Fruit fly (Drosophila melanogaster): ENCODE results near the gene Glut4EF.

dm6 chr3R:9985585-9986393, 111.3 kb downstream of the Glut4EF start, which contains the start of gene Art4:
- TF ChIP-seq CG6792 (GFP tag; optimal IDR thresholded peaks at IDR 0.05): no peak
- TF ChIP-seq dsx (GFP tag; optimal IDR thresholded peaks at IDR 0.05; ENCODE audit: poor library complexity, severe bottlenecking): peak; percentile 74
- 0 out of 3 replicates have a peak, but pooled peaks have one; percentile 21 for TF ChIP-seq CG6163 (GFP tag; IDR thresholded peaks at IDR 0.05)
- no peak for TF ChIP-seq CG10669 (GFP tag; optimal IDR thresholded peaks at IDR 0.05)
- no peak for TF ChIP-seq spab (GFP tag; optimal IDR thresholded peaks at IDR 0.05)
- peak; percentile 72 for TF ChIP-seq Blimp-1 (GFP tag; optimal IDR thresholded peaks at IDR 0.05)
- TF ChIP-seq Sox102F (GFP tag; optimal IDR thresholded peaks at IDR 0.05): no peak
- TF ChIP-seq salr (GFP tag; optimal IDR thresholded peaks at IDR 0.05): no peak
- TF ChIP-seq CG6808 (GFP tag; optimal IDR thresholded peaks at IDR 0.05): peak; percentile 24
- TF ChIP-seq Smox (GFP tag; optimal IDR thresholded peaks at IDR 0.05): peak; percentile 33
- TF ChIP-seq Met (GFP tag; optimal IDR thresholded peaks at IDR 0.05): peak; percentile 12
- TF ChIP-seq Hr39 (GFP tag; optimal IDR thresholded peaks at IDR 0.05): peak; percentile 14
- TF ChIP-seq CG8319 (GFP tag; optimal IDR thresholded peaks at IDR 0.05): no peak

Data from whole organism, prepupa.